Worm (Caenorhabditis elegans): ENCODE results near the gene T25B9.3.

Gene T25B9.3

ce11 chrIV:10769353-10769752 lies 24.8 kb downstream of the T25B9.3 start, which contains the start of gene T25B9.9:
T25B9.9 (plus strand) TSS chrIV:10769653.
- TF ChIP-seq unc-62 (GFP tag; optimal IDR thresholded peaks at IDR 0.05) (no peak), Y55F3AM.14 (GFP tag; optimal IDR thresholded peaks at IDR 0.05) (no peak), ztf-1 (GFP tag; conservative IDR thresholded peaks at IDR 0.05) (no peak), nhr-237 (tag; optimal IDR thresholded peaks at IDR 0.05) (no peak), alr-1 (tag; optimal IDR thresholded peaks at IDR 0.05) (no peak), egl-27 (tag; optimal IDR thresholded peaks at IDR 0.05) (no peak), aly-2 (tag; optimal IDR thresholded peaks at IDR 0.05) (no peak), nhr-21 (tag; optimal IDR thresholded peaks at IDR 0.05) (no peak), nhr-23 (tag; optimal IDR thresholded peaks at IDR 0.05) (no peak), unc-39 (tag; optimal IDR thresholded peaks at IDR 0.05) (no peak), lin-13 (GFP tag; optimal IDR thresholded peaks at IDR 0.05) (no peak), lin-39 (tag; optimal IDR thresholded peaks at IDR 0.05) (no peak), nhr-12 (tag; optimal IDR thresholded peaks at IDR 0.05) (no peak), nhr-25 (tag; optimal IDR thresholded peaks at IDR 0.05) (no peak), fos-1 (tag; optimal IDR thresholded peaks at IDR 0.05) (no peak), lsy-2 (tag; optimal IDR thresholded peaks at IDR 0.05) (no peak), skn-1 (tag; optimal IDR thresholded peaks at IDR 0.05) (no peak), elt-3 (tag; optimal IDR thresholded peaks at IDR 0.05) (no peak), unc-55 (GFP tag; optimal IDR thresholded peaks at IDR 0.05) (no peak)

ce11 chrIV:10771296-10771695 lies 26.7 kb downstream of the T25B9.3 start:
- TF ChIP-seq blmp-1 (tag; optimal IDR thresholded peaks at IDR 0.05; ENCODE audit: insufficient read depth) = no peak
- TF ChIP-seq elt-1 (tag; optimal IDR thresholded peaks at IDR 0.05) = no peak
- TF ChIP-seq nhr-25 (tag; optimal IDR thresholded peaks at IDR 0.05) = no peak
- no peak for TF ChIP-seq nhr-77 (tag; optimal IDR thresholded peaks at IDR 0.05)
- no peak for TF ChIP-seq ceh-16 (tag; optimal IDR thresholded peaks at IDR 0.05)
- no peak for TF ChIP-seq gmeb-1 (tag; optimal IDR thresholded peaks at IDR 0.05)
- TF ChIP-seq crh-2 (tag; optimal IDR thresholded peaks at IDR 0.05) = no peak
- no peak for TF ChIP-seq ztf-11 (tag; optimal IDR thresholded peaks at IDR 0.05)
- no peak for TF ChIP-seq sma-9 (GFP tag; optimal IDR thresholded peaks at IDR 0.05)
- TF ChIP-seq sma-9 (tag; optimal IDR thresholded peaks at IDR 0.05) = no peak
- TF ChIP-seq nhr-129 (tag; optimal IDR thresholded peaks at IDR 0.05) = no peak
- no peak for TF ChIP-seq ceh-82 (tag; optimal IDR thresholded peaks at IDR 0.05)
- no peak for TF ChIP-seq egl-27 (tag; optimal IDR thresholded peaks at IDR 0.05)
- TF ChIP-seq C34F6.9 (tag; optimal IDR thresholded peaks at IDR 0.05) = no peak
- no peak for TF ChIP-seq mab-5 (tag; optimal IDR thresholded peaks at IDR 0.05)
- TF ChIP-seq skn-1 (tag; optimal IDR thresholded peaks at IDR 0.05) = no peak
- TF ChIP-seq peb-1 (tag; optimal IDR thresholded peaks at IDR 0.05) = no peak
- TF ChIP-seq nhr-21 (tag; optimal IDR thresholded peaks at IDR 0.05) = no peak
- no peak for TF ChIP-seq nhr-10 (tag; optimal IDR thresholded peaks at IDR 0.05)

ce11 chrIV:10773811-10774210 lies 29.2 kb downstream of the T25B9.3 start, which contains the start of gene inpp-1:
inpp-1 (minus strand) TSS chrIV:10773911.
- TF ChIP-seq unc-39 (tag; optimal IDR thresholded peaks at IDR 0.05) (no peak), lin-13 (GFP tag; optimal IDR thresholded peaks at IDR 0.05) (no peak), mbf-1 (tag; optimal IDR thresholded peaks at IDR 0.05) (no peak), dmd-4 (tag; optimal IDR thresholded peaks at IDR 0.05) (no peak), C34F6.9 (tag; optimal IDR thresholded peaks at IDR 0.05) (no peak), snpc-4 (tag; optimal IDR thresholded peaks at IDR 0.05) (no peak), alr-1 (tag; optimal IDR thresholded peaks at IDR 0.05) (no peak), nhr-77 (tag; optimal IDR thresholded peaks at IDR 0.05) (no peak), ceh-16 (tag; optimal IDR thresholded peaks at IDR 0.05) (no peak), nhr-10 (tag; optimal IDR thresholded peaks at IDR 0.05) (no peak), elt-3 (tag; optimal IDR thresholded peaks at IDR 0.05) (no peak)

ce11 chrIV:10777076-10777475 lies 32.5 kb downstream of the T25B9.3 start:
- peak; percentile 77 for TF ChIP-seq blmp-1 (tag; optimal IDR thresholded peaks at IDR 0.05; ENCODE audit: insufficient read depth)
- TF ChIP-seq unc-55 (GFP tag; optimal IDR thresholded peaks at IDR 0.05) = no peak
- TF ChIP-seq nhr-25 (tag; optimal IDR thresholded peaks at IDR 0.05) = peak; percentile 48
- TF ChIP-seq nhr-6 (tag; optimal IDR thresholded peaks at IDR 0.05) = no peak
- TF ChIP-seq ceh-82 (tag; optimal IDR thresholded peaks at IDR 0.05) = no peak
- TF ChIP-seq skn-1 (tag; optimal IDR thresholded peaks at IDR 0.05) = no peak
- peak; percentile 2 for TF ChIP-seq nhr-21 (tag; optimal IDR thresholded peaks at IDR 0.05)
- TF ChIP-seq sma-9 (GFP tag; optimal IDR thresholded peaks at IDR 0.05) = peak; percentile 74
- TF ChIP-seq sma-9 (tag; optimal IDR thresholded peaks at IDR 0.05) = no peak
- TF ChIP-seq nhr-129 (tag; optimal IDR thresholded peaks at IDR 0.05) = no peak
- TF ChIP-seq sma-3 (GFP tag; optimal IDR thresholded peaks at IDR 0.05) = peak; percentile 73
